Worm (Caenorhabditis elegans) whole organism, young adult: ENCODE data around the gene cut-3.

Experiments
- C06A6.2 ChIP-seq: fragments of 200-800 bp; sonication (Bioruptor generic); conservative IDR thresholded peaks from 2 replicates; pipeline ENCODE4 v1.3.6; 2022; ENCODE audit warnings: missing genetic modification characterization, missing compliant biosample characterization
- D2030.7 ChIP-seq: fragments of 200-800 bp; sonication (Bioruptor generic); IDR thresholded peaks from 2 replicates; pipeline ENCODE4 v1.3.6; 2022; ENCODE audit warnings: missing genetic modification reagents, missing genetic modification characterization, missing compliant biosample characterization
- F33H1.4 ChIP-seq: fragments of 200-800 bp; sonication (Bioruptor generic); IDR thresholded peaks from 2 replicates; pipeline ENCODE4 v1.3.6; 2022; ENCODE audit warnings: missing genetic modification reagents, missing genetic modification characterization, missing compliant biosample characterization
- F37B4.10 ChIP-seq: fragments of 200-800 bp; sonication (Bioruptor generic); IDR thresholded peaks from 2 replicates; pipeline ENCODE4 v1.3.6; 2022; ENCODE audit warnings: missing genetic modification characterization, missing compliant biosample characterization
- F49E8.2 ChIP-seq: sonication (generic microtip); optimal IDR thresholded peaks from 3 replicates; lab custom pipeline; 2017; ENCODE audit warnings: missing genetic modification characterization, mild to moderate bottlenecking, missing compliant biosample characterization, antibody characterized with exemption, moderate library complexity; ENCODE audit not compliant: insufficient read depth
- aptf-2 ChIP-seq: fragments of 200-800 bp; sonication (Bioruptor generic); conservative IDR thresholded peaks from 2 replicates; pipeline ENCODE4 v1.3.6; 2022; ENCODE audit warnings: missing genetic modification reagents, missing genetic modification characterization, missing compliant biosample characterization
- attf-3 ChIP-seq: fragments of 200-800 bp; sonication (Bioruptor generic); conservative IDR thresholded peaks from 2 replicates; pipeline ENCODE4 v1.3.6; 2022; ENCODE audit warnings: missing genetic modification reagents, missing genetic modification characterization, missing compliant biosample characterization
- cebp-1 ChIP-seq, 2 experiments: fragments of 200-800 bp in 1 of 2; sonication (Bioruptor generic) in 1 of 2; sonication (generic microtip) in 1 of 2; IDR thresholded peaks in 1 of 2; optimal IDR thresholded peaks in 1 of 2; 2 replicates each; pipeline versions ENCODE4 v1.3.6 to Lab custom; 2017 to 2022; ENCODE audit warnings: missing compliant biosample characterization in 2 of 2, missing genetic modification characterization in 2 of 2, mild to moderate bottlenecking in 1 of 2, missing genetic modification reagents in 1 of 2, moderate library complexity in 1 of 2
- ceh-79 ChIP-seq: sonication (generic microtip); optimal IDR thresholded peaks from 2 replicates; lab custom pipeline; 2017; ENCODE audit warnings: mild to moderate bottlenecking, missing genetic modification characterization, missing compliant biosample characterization
- ceh-91 ChIP-seq: fragments of 200-800 bp; sonication (Bioruptor generic); IDR thresholded peaks from 2 replicates; pipeline ENCODE4 v1.3.6; 2022; ENCODE audit warnings: missing genetic modification reagents, missing genetic modification characterization, missing compliant biosample characterization
- dox-1 ChIP-seq: fragments of 200-800 bp; sonication (Bioruptor generic); IDR thresholded peaks from 2 replicates; pipeline ENCODE4 v1.3.6; 2022; ENCODE audit warnings: missing genetic modification reagents, missing genetic modification characterization, missing compliant biosample characterization
- dpl-1 ChIP-seq: fragments of 150-350 bp; optimal IDR thresholded peaks from 2 replicates; lab custom pipeline; 2014; ENCODE audit warnings: missing biosample characterization, missing genetic modification reagents, missing genetic modification characterization
- efl-1 ChIP-seq: fragments of 150-350 bp; optimal IDR thresholded peaks from 2 replicates; lab custom pipeline; 2014; ENCODE audit warnings: missing biosample characterization, missing genetic modification reagents, missing genetic modification characterization
- ekl-4 ChIP-seq: fragments of 200-800 bp; sonication (Bioruptor generic); IDR thresholded peaks from 2 replicates; pipeline ENCODE4 v1.3.6; 2022; ENCODE audit warnings: missing genetic modification reagents, missing genetic modification characterization, missing compliant biosample characterization
- hsf-1 ChIP-seq: fragments of 200-800 bp; sonication (Bioruptor generic); IDR thresholded peaks from 2 replicates; pipeline ENCODE4 v1.3.6; 2022; ENCODE audit warnings: missing genetic modification reagents, missing genetic modification characterization, missing compliant biosample characterization
- lin-35 ChIP-seq, 3 experiments: fragments of 150-350 bp in 2 of 3; sonication (generic microtip) in 1 of 3; optimal IDR thresholded peaks; 2 replicates each; lab custom pipeline; 2014 to 2018; ENCODE audit warnings: missing biosample characterization in 3 of 3, missing genetic modification characterization in 3 of 3, missing genetic modification reagents in 3 of 3
- lin-54 ChIP-seq: fragments of 200-800 bp; sonication (Bioruptor generic); optimal IDR thresholded peaks from 2 replicates; lab custom pipeline; 2018; ENCODE audit warnings: mild to moderate bottlenecking, missing genetic modification characterization, missing compliant biosample characterization
- lsl-1 ChIP-seq: fragments of 200-800 bp; sonication (Bioruptor generic); optimal IDR thresholded peaks from 2 replicates; lab custom pipeline; 2018; ENCODE audit warnings: mild to moderate bottlenecking, missing genetic modification characterization, moderate library complexity, missing compliant biosample characterization
- madf-10 ChIP-seq: sonication (generic microtip); optimal IDR thresholded peaks from 2 replicates; lab custom pipeline; 2016; ENCODE audit warnings: mild to moderate bottlenecking, missing genetic modification characterization, missing compliant biosample characterization
- madf-6 ChIP-seq: fragments of 200-800 bp; sonication (Bioruptor generic); IDR thresholded peaks from 2 replicates; pipeline ENCODE4 v1.3.6; 2022; ENCODE audit warnings: missing genetic modification reagents, missing genetic modification characterization, missing compliant biosample characterization
- madf-8 ChIP-seq: fragments of 200-800 bp; sonication (Bioruptor generic); conservative IDR thresholded peaks from 2 replicates; pipeline ENCODE4 v1.3.6; 2022; ENCODE audit warnings: missing genetic modification reagents, missing genetic modification characterization, missing compliant biosample characterization
- nfyb-1 ChIP-seq: fragments of 200-800 bp; sonication (Bioruptor generic); IDR thresholded peaks from 2 replicates; pipeline ENCODE4 v1.3.6; 2022; ENCODE audit warnings: missing genetic modification reagents, missing genetic modification characterization, missing compliant biosample characterization
- nhr-27 ChIP-seq: fragments of 200-800 bp; sonication (Bioruptor generic); optimal IDR thresholded peaks from 2 replicates; lab custom pipeline; 2018; ENCODE audit warnings: mild to moderate bottlenecking, missing genetic modification characterization, moderate library complexity, missing compliant biosample characterization
- nhr-90 ChIP-seq: sonication (generic microtip); optimal IDR thresholded peaks from 2 replicates; lab custom pipeline; 2016; ENCODE audit warnings: missing genotype, mild to moderate bottlenecking, missing genetic modification characterization, missing compliant biosample characterization
- rpc-1 ChIP-seq, 2 experiments: fragments of 150-350 bp in 1 of 2; sonication (generic microtip) in 1 of 2; optimal IDR thresholded peaks; 2 replicates each; lab custom pipeline; 2014 to 2018; ENCODE audit warnings: missing biosample characterization in 1 of 2, missing genetic modification characterization in 1 of 2, missing genetic modification reagents in 1 of 2, missing genotype in 1 of 2
- snpc-1.3 ChIP-seq: sonication (generic microtip); optimal IDR thresholded peaks from 2 replicates; lab custom pipeline; 2017; ENCODE audit warnings: missing genetic modification characterization, mild to moderate bottlenecking, missing compliant biosample characterization, antibody characterized with exemption, moderate library complexity, missing genotype, missing genetic modification reagents; ENCODE audit not compliant: insufficient read depth
- snpc-3.4 ChIP-seq: sonication (generic microtip); optimal IDR thresholded peaks from 2 replicates; lab custom pipeline; 2017; ENCODE audit warnings: missing genetic modification characterization, mild to moderate bottlenecking, missing compliant biosample characterization, antibody characterized with exemption, moderate library complexity, missing genotype, missing genetic modification reagents
- tbx-9 ChIP-seq: sonication (generic microtip); optimal IDR thresholded peaks from 2 replicates; lab custom pipeline; 2016; ENCODE audit warnings: borderline replicate concordance, missing genetic modification characterization, inconsistent platforms, missing compliant biosample characterization
- tlf-1 ChIP-seq: fragments of 200-800 bp; sonication (Bioruptor generic); optimal IDR thresholded peaks from 2 replicates; lab custom pipeline; 2018; ENCODE audit warnings: mild to moderate bottlenecking, missing genetic modification characterization, missing compliant biosample characterization
- unc-130 ChIP-seq: sonication (generic microtip); optimal IDR thresholded peaks from 2 replicates; lab custom pipeline; 2016; ENCODE audit warnings: missing genetic modification reagents, missing genetic modification characterization, missing compliant biosample characterization
- unc-62 ChIP-seq: fragments of 150-350 bp; optimal IDR thresholded peaks from 2 replicates; lab custom pipeline; 2014; ENCODE audit warnings: missing biosample characterization, missing genetic modification reagents, missing genetic modification characterization
- xnd-1 ChIP-seq: sonication (generic microtip); optimal IDR thresholded peaks from 2 replicates; lab custom pipeline; 2016; ENCODE audit warnings: missing genotype, missing genetic modification reagents, missing genetic modification characterization, missing compliant biosample characterization
- ztf-22 ChIP-seq: fragments of 200-800 bp; sonication (Bioruptor generic); optimal IDR thresholded peaks from 2 replicates; lab custom pipeline; 2018; ENCODE audit warnings: mild to moderate bottlenecking, missing genetic modification characterization, moderate library complexity, missing compliant biosample characterization
- ztf-25 ChIP-seq: fragments of 200-800 bp; sonication (Bioruptor generic); IDR thresholded peaks from 2 replicates; pipeline ENCODE4 v1.3.6; 2022; ENCODE audit warnings: missing genetic modification reagents, missing genetic modification characterization, missing compliant biosample characterization

cut-3 gene

ce11 chrII:8456681-8457389 lies 10.2 kb upstream of the cut-3 start:
- TF ChIP-seq F33H1.4 (GFP tag; lab: Robert Waterston, UW) (peak; percentile 84), xnd-1 (tag; lab: Kevin White, UChicago) (peak; percentile 81), tlf-1 (GFP tag; lab: Kevin White, UChicago) (peak; percentile 48), efl-1 (GFP tag; lab: Kevin White, UChicago) (peak; percentile 89), ceh-91 (GFP tag; lab: Robert Waterston, UW) (peak; percentile 81), D2030.7 (GFP tag; lab: Robert Waterston, UW) (peak; percentile 24; the same call in 1 of the 2 replicates), F49E8.2 (tag; lab: Kevin White, UChicago) (peak; percentile 60), C06A6.2 (no peak), madf-8 (GFP tag; lab: Robert Waterston, UW) (peak; percentile 85), hsf-1 (peak; percentile 74), madf-6 (GFP tag; lab: Robert Waterston, UW) (peak; percentile 94), nfyb-1 (no peak), ztf-25 (no peak), dox-1 (GFP tag; lab: Robert Waterston, UW) (0 out of 2 replicates have a peak, but pooled peaks have one; percentile 18), cebp-1 (GFP tag; IDR thresholded peaks at IDR 0.05; lab: Robert Waterston, UW) (no peak), cebp-1 (tag; optimal IDR thresholded peaks at IDR 0.05; lab: Kevin White, UChicago) (no peak), lsl-1 (GFP tag; lab: Kevin White, UChicago) (peak; percentile 81), lin-54 (GFP tag; lab: Kevin White, UChicago) (peak; percentile 22), dpl-1 (peak; percentile 76), F37B4.10 (GFP tag; lab: Robert Waterston, UW) (no peak), ztf-22 (GFP tag; lab: Kevin White, UChicago) (no peak), snpc-3.4 (tag; lab: Kevin White, UChicago) (peak; percentile 74)

DNA sequence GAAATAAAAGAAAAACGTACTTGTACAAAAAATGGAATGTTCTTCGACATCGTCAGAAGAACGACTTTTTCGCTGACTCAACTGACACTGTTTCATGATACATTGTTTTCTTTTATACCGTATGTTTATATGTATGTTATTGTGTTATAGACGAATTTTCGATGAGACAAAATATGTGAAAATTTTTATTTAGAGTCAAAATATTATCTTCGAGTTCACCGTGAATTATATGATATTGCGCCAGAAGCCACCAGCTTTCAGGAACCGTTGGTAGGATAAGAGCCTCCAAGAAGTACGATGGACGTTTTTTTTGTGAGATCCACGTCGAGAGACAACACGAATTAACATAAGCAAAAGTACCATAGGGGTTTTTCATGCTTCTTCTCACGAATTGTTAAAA lies 9.5 kb upstream of the cut-3 start, which contains the start of gene F22B5.6:
F22B5.6 (minus strand) TSS at position 101 of the 400 bp plus-strand sequence.
- TF ChIP-seq tbx-9 (tag; lab: Kevin White, UChicago) (no peak), efl-1 (GFP tag; lab: Kevin White, UChicago) (no peak), F49E8.2 (tag; lab: Kevin White, UChicago) (no peak), lin-35 (GFP tag; optimal IDR thresholded peaks at IDR 0.05; lab: Kevin White, UChicago) (no peak), unc-62 (no peak), rpc-1 (optimal IDR thresholded peaks at IDR 0.05; lab: Kevin White, UChicago) (no peak), rpc-1 (tag; optimal IDR thresholded peaks at IDR 0.05; lab: Kevin White, UChicago) (no peak), nhr-27 (no peak), xnd-1 (tag; lab: Kevin White, UChicago) (no peak)

- no peak for TF ChIP-seq unc-130 (GFP tag; lab: Kevin White, UChicago)
- no peak for TF ChIP-seq attf-3 (GFP tag; lab: Robert Waterston, UW)
- TF ChIP-seq nhr-90 (tag; lab: Kevin White, UChicago), result no peak
- TF ChIP-seq F49E8.2 (tag; lab: Kevin White, UChicago), result no peak
- TF ChIP-seq ceh-79 (tag; lab: Kevin White, UChicago), result no peak
- no peak for TF ChIP-seq aptf-2 (GFP tag; lab: Robert Waterston, UW)
- no peak for TF ChIP-seq madf-10 (tag; lab: Kevin White, UChicago)
- no peak for TF ChIP-seq snpc-1.3 (tag; lab: Kevin White, UChicago)
- TF ChIP-seq ekl-4 (GFP tag; lab: Robert Waterston, UW), result no peak
Observed at ce11 chrII:8454513-8454912, 7.9 kb upstream of the cut-3 start, which contains the start of gene F22B5.5. Gene F22B5.5, minus strand, starts transcription at chrII:8454613.
